Fruit fly (Drosophila melanogaster): ENCODE measurements around the gene comm3.

comm3 gene

DNA sequence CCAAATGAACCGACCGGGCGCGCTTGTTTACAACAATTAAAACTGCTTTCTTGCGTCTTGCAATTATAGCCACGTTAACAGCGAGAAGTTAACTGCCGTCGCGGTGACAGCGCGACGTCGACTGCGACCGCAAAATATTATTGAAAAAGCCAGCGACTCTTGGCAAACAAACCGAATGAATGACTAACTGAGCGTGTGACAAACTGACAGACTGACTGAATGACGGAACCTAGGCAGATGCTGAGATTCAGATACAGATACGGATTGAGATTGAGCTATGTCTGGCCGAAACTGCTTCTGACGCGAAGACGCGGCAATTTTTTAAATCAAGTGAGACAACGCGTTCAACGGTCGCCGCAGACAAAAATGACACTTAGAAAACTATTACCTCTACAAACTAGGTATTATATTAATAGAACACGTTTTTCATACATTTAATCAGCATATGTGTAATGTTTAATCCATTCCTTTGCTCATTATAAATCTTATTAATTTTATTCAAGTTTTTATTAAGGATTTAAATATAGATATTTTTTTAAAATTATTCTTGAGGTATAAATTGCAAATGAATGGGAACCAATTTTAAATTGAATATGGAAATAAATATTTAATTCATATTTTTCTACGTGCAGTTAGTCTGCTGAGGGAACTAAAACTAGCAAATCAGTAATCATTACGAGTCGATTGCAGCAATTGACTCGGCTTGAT is 13.0 kb downstream of the comm3 start (continued):
- no peak for TF ChIP-seq NFAT (GFP tag; IDR thresholded peaks at IDR 0.05)
- no peak for TF ChIP-seq ind (GFP tag; optimal IDR thresholded peaks at IDR 0.05)
- peak; percentile 17 for TF ChIP-seq Med (GFP tag)
- no peak for TF ChIP-seq chif (GFP tag; optimal IDR thresholded peaks at IDR 0.05)
- no peak for TF ChIP-seq kni (GFP tag; optimal IDR thresholded peaks at IDR 0.05)
- TF ChIP-seq Doc2 (GFP tag; IDR thresholded peaks at IDR 0.05) = no peak
- TF ChIP-seq CG2202 (tag; optimal IDR thresholded peaks at IDR 0.05) = no peak
- TF ChIP-seq CG4617 (GFP tag; optimal IDR thresholded peaks at IDR 0.05; ENCODE audit: borderline replicate concordance) = no peak
- no peak for TF ChIP-seq nmo (GFP tag; optimal IDR thresholded peaks at IDR 0.05)
- peak; percentile 34 for TF ChIP-seq grau (tag; optimal IDR thresholded peaks at IDR 0.05)
- no peak for TF ChIP-seq Hmr (GFP tag; optimal IDR thresholded peaks at IDR 0.05)
- TF ChIP-seq phol (tag; optimal IDR thresholded peaks at IDR 0.05) = no peak
- peak; percentile 46 for TF ChIP-seq CG11504 (tag; optimal IDR thresholded peaks at IDR 0.05)
- TF ChIP-seq grn (GFP tag; optimal IDR thresholded peaks at IDR 0.05) = no peak
- no peak for TF ChIP-seq stc (GFP tag; IDR thresholded peaks at IDR 0.05)
- peak; percentile 99 for TF ChIP-seq CG8281 (tag; optimal IDR thresholded peaks at IDR 0.05)
- peak; percentile 15 for TF ChIP-seq CG7839 (tag; optimal IDR thresholded peaks at IDR 0.05)
- TF ChIP-seq HLH3B (GFP tag; IDR thresholded peaks at IDR 0.05) = no peak
- TF ChIP-seq cg (GFP tag; optimal IDR thresholded peaks at IDR 0.05) = no peak
- no peak for TF ChIP-seq gcm2 (GFP tag; optimal IDR thresholded peaks at IDR 0.05)
- no peak for TF ChIP-seq Eip74EF (GFP tag; optimal IDR thresholded peaks at IDR 0.05)
- TF ChIP-seq CG17802 (tag; optimal IDR thresholded peaks at IDR 0.05) = no peak
- TF ChIP-seq chinmo (GFP tag; IDR thresholded peaks at IDR 0.05; ENCODE audit: partially characterized antibody) = 0 out of 4 replicates have a peak, but pooled peaks have one; percentile 26
- no peak for TF ChIP-seq zfh1 (GFP tag; IDR thresholded peaks at IDR 0.05)
- TF ChIP-seq CG15696 (tag; optimal IDR thresholded peaks at IDR 0.05) = no peak
- TF ChIP-seq toy (GFP tag; IDR thresholded peaks at IDR 0.05) = no peak
- peak; percentile 1 for TF ChIP-seq CG13424 (tag; optimal IDR thresholded peaks at IDR 0.05)
- 0 out of 2 replicates have a peak, but pooled peaks have one; percentile 21 for TF ChIP-seq sens-2 (GFP tag; IDR thresholded peaks at IDR 0.05)
- no peak for TF ChIP-seq MBD-R2 (GFP tag; IDR thresholded peaks at IDR 0.05)
- no peak for TF ChIP-seq CG5953 (GFP tag; IDR thresholded peaks at IDR 0.05)
- TF ChIP-seq MESR4 (GFP tag; optimal IDR thresholded peaks at IDR 0.05) = no peak
- TF ChIP-seq CG15011 (GFP tag; optimal IDR thresholded peaks at IDR 0.05) = no peak
- peak; percentile 32 for TF ChIP-seq CG13894 (tag; optimal IDR thresholded peaks at IDR 0.05)

DNA sequence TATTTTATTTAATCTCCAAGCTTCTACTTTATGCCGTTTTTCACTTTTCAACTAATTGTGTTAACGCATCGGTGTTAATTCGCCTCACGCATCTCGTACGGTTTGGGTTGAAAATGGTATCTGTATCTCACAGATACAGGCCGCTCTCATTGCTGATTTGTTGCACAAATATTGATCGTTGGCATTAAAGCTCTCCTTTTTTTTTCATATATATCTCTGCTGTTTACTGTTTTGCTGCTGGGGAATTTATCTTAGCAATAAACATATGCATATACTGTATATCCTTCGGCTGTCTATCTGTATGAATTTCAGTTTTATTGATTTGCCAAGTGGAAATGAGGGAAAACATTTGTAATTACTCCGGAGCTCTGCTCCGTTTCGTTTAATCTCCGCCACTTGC is 14.9 kb downstream of the comm3 start:
- TF ChIP-seq ATbp (GFP tag; optimal IDR thresholded peaks at IDR 0.05) (peak; percentile 12), CG4424 (GFP tag; optimal IDR thresholded peaks at IDR 0.05) (no peak), bsh (GFP tag; optimal IDR thresholded peaks at IDR 0.05) (no peak), CG10543 (GFP tag; optimal IDR thresholded peaks at IDR 0.05) (peak; percentile 57), CG6854 (GFP tag; optimal IDR thresholded peaks at IDR 0.05) (peak; percentile 2), Med (GFP tag) (peak; percentile 71), grn (GFP tag; optimal IDR thresholded peaks at IDR 0.05) (no peak), CG15514 (GFP tag; optimal IDR thresholded peaks at IDR 0.05) (peak; percentile 4), Fer1 (GFP tag; optimal IDR thresholded peaks at IDR 0.05) (peak; percentile 6), Optix (GFP tag; IDR thresholded peaks at IDR 0.05) (no peak), CG5180 (GFP tag; optimal IDR thresholded peaks at IDR 0.05) (peak; percentile 10), BtbVII (GFP tag; optimal IDR thresholded peaks at IDR 0.05) (peak; percentile 21), CG11093 (GFP tag; IDR thresholded peaks at IDR 0.05) (no peak), Hmr (GFP tag; optimal IDR thresholded peaks at IDR 0.05) (peak; percentile 20), CG13296 (GFP tag; optimal IDR thresholded peaks at IDR 0.05) (peak; percentile 54), B-H2 (GFP tag; optimal IDR thresholded peaks at IDR 0.05) (peak; percentile 8), CG34376 (GFP tag; optimal IDR thresholded peaks at IDR 0.05) (peak; percentile 6), caup (GFP tag; optimal IDR thresholded peaks at IDR 0.05; ENCODE audit: severe bottlenecking) (peak; percentile 48), CrebB (tag; optimal IDR thresholded peaks at IDR 0.05) (peak; percentile 18)
